Worm (Caenorhabditis elegans) whole organism, L4 larva: ENCODE results near the gene F13D11.4.

Source experiments
- F37D6.2 ChIP-seq: sonication (generic microtip); optimal IDR thresholded peaks from 2 replicates; lab custom pipeline; 2016; ENCODE audit warnings: mild to moderate bottlenecking, missing genetic modification characterization, missing compliant biosample characterization
- F44E2.7 ChIP-seq: fragments of 200-800 bp; sonication (Bioruptor generic); IDR thresholded peaks from 2 replicates; pipeline ENCODE4 v2.1.2; 2022; ENCODE audit warnings: missing genetic modification characterization, missing compliant biosample characterization
- F49E8.2 ChIP-seq: sonication (generic microtip); optimal IDR thresholded peaks from 2 replicates; lab custom pipeline; 2016; ENCODE audit warnings: missing compliant biosample characterization, mild to moderate bottlenecking, missing genetic modification characterization, borderline replicate concordance
- R02D3.7 ChIP-seq: fragments of 150-350 bp; sonication (generic microtip); optimal IDR thresholded peaks from 3 replicates; lab custom pipeline; 2014; ENCODE audit warnings: missing biosample characterization, missing genetic modification characterization
- T20F7.1 ChIP-seq: fragments of 200-800 bp; sonication (Bioruptor generic); optimal IDR thresholded peaks from 2 replicates; lab custom pipeline; 2018; ENCODE audit warnings: mild to moderate bottlenecking, missing genetic modification characterization, missing compliant biosample characterization
- ZK546.5 ChIP-seq, 2 experiments: sonication (generic microtip); optimal IDR thresholded peaks; 2 replicates each; lab custom pipeline; 2017; ENCODE audit warnings: missing biosample characterization in 2 of 2, missing genetic modification characterization in 2 of 2
- arid-1 ChIP-seq: fragments of 200-800 bp; sonication (Bioruptor generic); conservative IDR thresholded peaks from 2 replicates; pipeline ENCODE4 v1.3.6; 2022; ENCODE audit warnings: missing genetic modification reagents, missing genetic modification characterization, missing compliant biosample characterization
- ceh-32 ChIP-seq: sonication (generic microtip); optimal IDR thresholded peaks from 2 replicates; lab custom pipeline; 2016; ENCODE audit warnings: mild to moderate bottlenecking, missing genetic modification characterization, missing compliant biosample characterization; ENCODE audit not compliant: poor library complexity
- ceh-44 ChIP-seq: fragments of 200-800 bp; sonication (Bioruptor generic); IDR thresholded peaks from 2 replicates; pipeline ENCODE4 v1.3.6; 2022; ENCODE audit warnings: missing genetic modification reagents, missing genetic modification characterization, missing compliant biosample characterization
- ceh-62 ChIP-seq: sonication (generic microtip); optimal IDR thresholded peaks from 2 replicates; lab custom pipeline; 2017; ENCODE audit warnings: missing biosample characterization, missing genetic modification characterization
- dmd-8 ChIP-seq: fragments of 200-800 bp; sonication (Bioruptor generic); IDR thresholded peaks from 2 replicates; pipeline ENCODE4 v1.3.6; 2022; ENCODE audit warnings: missing genetic modification characterization, missing compliant biosample characterization
- dmd-9 ChIP-seq: fragments of 200-800 bp; sonication (Bioruptor generic); IDR thresholded peaks from 2 replicates; pipeline ENCODE4 v1.3.6; 2022; ENCODE audit warnings: missing genetic modification reagents, missing genetic modification characterization, missing compliant biosample characterization
- dpl-1 ChIP-seq: fragments of 150-350 bp; optimal IDR thresholded peaks from 2 replicates; lab custom pipeline; 2014; ENCODE audit warnings: missing biosample characterization, missing genetic modification reagents, missing genetic modification characterization
- duxl-1 ChIP-seq: sonication (generic microtip); optimal IDR thresholded peaks from 2 replicates; lab custom pipeline; 2016; ENCODE audit warnings: mild to moderate bottlenecking, missing genetic modification characterization, moderate library complexity, missing compliant biosample characterization; ENCODE audit not compliant: poor library complexity
- egl-27 ChIP-seq: sonication (generic microtip); optimal IDR thresholded peaks from 3 replicates; lab custom pipeline; 2017; ENCODE audit warnings: missing biosample characterization, missing genetic modification reagents, missing genetic modification characterization
- fkh-10 ChIP-seq: fragments of 150-350 bp; optimal IDR thresholded peaks from 2 replicates; lab custom pipeline; 2014; ENCODE audit warnings: missing biosample characterization, missing genetic modification reagents, missing genetic modification characterization
- fos-1 ChIP-seq: fragments of 150-350 bp; optimal IDR thresholded peaks from 2 replicates; lab custom pipeline; 2014; ENCODE audit warnings: missing biosample characterization, missing genetic modification characterization
- gei-8 ChIP-seq: fragments of 200-800 bp; sonication (Bioruptor generic); optimal IDR thresholded peaks from 2 replicates; lab custom pipeline; 2018; ENCODE audit warnings: mild to moderate bottlenecking, missing genetic modification characterization, missing compliant biosample characterization
- hif-1 ChIP-seq, 2 experiments: sonication (generic microtip); optimal IDR thresholded peaks; 2 replicates each; lab custom pipeline; 2016 to 2017; ENCODE audit warnings: missing compliant biosample characterization in 2 of 2, missing genetic modification characterization in 2 of 2, missing genetic modification reagents in 2 of 2, missing genotype in 2 of 2, mild to moderate bottlenecking in 1 of 2
- hlh-30 ChIP-seq: sonication (generic microtip); optimal IDR thresholded peaks from 2 replicates; lab custom pipeline; 2017; ENCODE audit warnings: antibody characterized with exemption, mild to moderate bottlenecking, missing genetic modification characterization, missing compliant biosample characterization; ENCODE audit not compliant: insufficient read depth
- hmg-1.1 ChIP-seq: fragments of 200-800 bp; sonication (Bioruptor generic); IDR thresholded peaks from 2 replicates; pipeline ENCODE4 v1.3.6; 2022; ENCODE audit warnings: missing genetic modification reagents, missing genetic modification characterization, missing compliant biosample characterization
- lin-1 ChIP-seq: fragments of 200-800 bp; sonication (Bioruptor generic); IDR thresholded peaks from 2 replicates; pipeline ENCODE4 v1.3.6; 2022; ENCODE audit warnings: missing genetic modification reagents, missing genetic modification characterization, missing compliant biosample characterization
- lin-15B ChIP-seq: fragments of 150-350 bp; sonication (generic microtip); optimal IDR thresholded peaks from 3 replicates; lab custom pipeline; 2014; ENCODE audit warnings: missing biosample characterization, missing genetic modification characterization
- lir-3 ChIP-seq: sonication (generic microtip); optimal IDR thresholded peaks from 2 replicates; lab custom pipeline; 2016; ENCODE audit warnings: mild to moderate bottlenecking, missing genetic modification characterization, missing compliant biosample characterization
- madf-5 ChIP-seq, 2 experiments: fragments of 200-800 bp; sonication (Bioruptor generic); IDR thresholded peaks; 2 replicates each; pipeline ENCODE4 v1.3.6; 2022; ENCODE audit warnings: missing compliant biosample characterization in 2 of 2, missing genetic modification characterization in 2 of 2
- madf-9 ChIP-seq: fragments of 200-800 bp; sonication (Bioruptor generic); conservative IDR thresholded peaks from 2 replicates; pipeline ENCODE4 v1.3.6; 2022; ENCODE audit warnings: missing genetic modification reagents, missing genetic modification characterization, missing compliant biosample characterization
- mdl-1 ChIP-seq, 2 experiments: fragments of 150-350 bp in 1 of 2; sonication (generic microtip) in 1 of 2; optimal IDR thresholded peaks; 2 replicates each; lab custom pipeline; 2014 to 2017; ENCODE audit warnings: missing biosample characterization in 2 of 2, missing genetic modification characterization in 2 of 2
- mes-2 ChIP-seq: sonication (generic microtip); optimal IDR thresholded peaks from 2 replicates; lab custom pipeline; 2016; ENCODE audit warnings: missing genotype, mild to moderate bottlenecking, missing genetic modification characterization, missing compliant biosample characterization; ENCODE audit not compliant: poor library complexity, severe bottlenecking
- nhr-102 ChIP-seq: sonication (generic microtip); optimal IDR thresholded peaks from 2 replicates; lab custom pipeline; 2016; ENCODE audit warnings: mild to moderate bottlenecking, missing genetic modification characterization, moderate library complexity, missing compliant biosample characterization
- nhr-11 ChIP-seq: fragments of 150-350 bp; optimal IDR thresholded peaks from 2 replicates; lab custom pipeline; 2014; ENCODE audit warnings: missing biosample characterization, missing genetic modification characterization
- nhr-111 ChIP-seq: fragments of 200-800 bp; sonication (Bioruptor generic); optimal IDR thresholded peaks from 2 replicates; lab custom pipeline; 2018; ENCODE audit warnings: mild to moderate bottlenecking, missing genetic modification characterization, missing compliant biosample characterization
- nhr-237 ChIP-seq: sonication (generic microtip); optimal IDR thresholded peaks from 2 replicates; lab custom pipeline; 2017; ENCODE audit warnings: missing biosample characterization, missing genetic modification characterization
- nhr-25 ChIP-seq: sonication (generic microtip); optimal IDR thresholded peaks from 2 replicates; lab custom pipeline; 2017; ENCODE audit warnings: missing genetic modification characterization, mild to moderate bottlenecking, missing compliant biosample characterization, antibody characterized with exemption, moderate library complexity, borderline replicate concordance; ENCODE audit not compliant: insufficient read depth
- nhr-41 ChIP-seq: fragments of 200-800 bp; sonication (Bioruptor generic); IDR thresholded peaks from 2 replicates; pipeline ENCODE4 v1.3.6; 2022; ENCODE audit warnings: missing genetic modification reagents, missing genetic modification characterization, missing compliant biosample characterization
- nhr-42 ChIP-seq: fragments of 200-800 bp; sonication (Bioruptor generic); IDR thresholded peaks from 2 replicates; pipeline ENCODE4 v1.3.6; 2022; ENCODE audit warnings: missing genetic modification characterization, missing compliant biosample characterization
- nhr-6 ChIP-seq: fragments of 150-350 bp; optimal IDR thresholded peaks from 2 replicates; lab custom pipeline; 2014; ENCODE audit warnings: missing biosample characterization, missing genetic modification characterization
- pha-4 ChIP-seq, 2 experiments: fragments of 150-350 bp in 1 of 2; fragments of 200-800 bp in 1 of 2; sonication (Bioruptor generic) in 1 of 2; IDR thresholded peaks in 1 of 2; optimal IDR thresholded peaks in 1 of 2; 2 replicates each; pipeline versions ENCODE4 v1.3.6 to Lab custom; 2014 to 2022; ENCODE audit warnings: missing genetic modification characterization in 2 of 2, missing genetic modification reagents in 2 of 2, missing biosample characterization in 1 of 2, missing compliant biosample characterization in 1 of 2
- pqm-1 ChIP-seq: sonication (generic microtip); optimal IDR thresholded peaks from 2 replicates; lab custom pipeline; 2017; ENCODE audit warnings: missing biosample characterization, missing genetic modification characterization
- saeg-2 ChIP-seq: fragments of 200-800 bp; sonication (Bioruptor generic); IDR thresholded peaks from 2 replicates; pipeline ENCODE4 v1.3.6; 2022; ENCODE audit warnings: missing genetic modification reagents, missing genetic modification characterization, missing compliant biosample characterization
- snpc-1.2 ChIP-seq: fragments of 200-800 bp; sonication (Bioruptor generic); IDR thresholded peaks from 2 replicates; pipeline ENCODE4 v1.3.6; 2022; ENCODE audit warnings: missing genetic modification reagents, missing genetic modification characterization, missing compliant biosample characterization
- spr-3 ChIP-seq: fragments of 200-800 bp; sonication (Bioruptor generic); optimal IDR thresholded peaks from 2 replicates; lab custom pipeline; 2018; ENCODE audit warnings: mild to moderate bottlenecking, missing genetic modification characterization, missing compliant biosample characterization
- tag-97 ChIP-seq: fragments of 200-800 bp; sonication (Bioruptor generic); IDR thresholded peaks from 2 replicates; pipeline ENCODE4 v1.3.6; 2022; ENCODE audit warnings: missing genetic modification characterization, missing compliant biosample characterization
- tra-1 ChIP-seq: fragments of 200-800 bp; sonication (Bioruptor generic); IDR thresholded peaks from 2 replicates; pipeline ENCODE4 v1.3.6; 2022; ENCODE audit warnings: missing genetic modification reagents, missing genetic modification characterization, missing compliant biosample characterization
- unc-130 ChIP-seq: sonication (generic microtip); optimal IDR thresholded peaks from 2 replicates; lab custom pipeline; 2016; ENCODE audit warnings: missing genetic modification reagents, missing genetic modification characterization, missing compliant biosample characterization
- unc-39 ChIP-seq: sonication (generic microtip); optimal IDR thresholded peaks from 2 replicates; lab custom pipeline; 2017; ENCODE audit warnings: missing biosample characterization, missing genetic modification characterization
- unc-62 ChIP-seq, 3 experiments: fragments of 150-350 bp in 1 of 3; sonication (generic microtip); optimal IDR thresholded peaks in 2 of 3; peaks in 1 of 3; 1 replicate in 1 of 3; 2 replicates in 2 of 3; lab custom pipeline; 2014 to 2017; ENCODE audit warnings: missing biosample characterization in 3 of 3, missing genetic modification characterization in 3 of 3, missing genetic modification reagents in 3 of 3, missing genotype in 1 of 3
- vab-7 ChIP-seq: fragments of 200-800 bp; sonication (Bioruptor generic); IDR thresholded peaks from 2 replicates; pipeline ENCODE4 v1.3.6; 2022; ENCODE audit warnings: missing genetic modification reagents, missing genetic modification characterization, missing compliant biosample characterization
- zfp-2 ChIP-seq: sonication (generic microtip); optimal IDR thresholded peaks from 2 replicates; lab custom pipeline; 2016; ENCODE audit warnings: mild to moderate bottlenecking, missing genetic modification characterization, missing compliant biosample characterization
- ztf-7 ChIP-seq: fragments of 150-350 bp; optimal IDR thresholded peaks from 2 replicates; lab custom pipeline; 2014; ENCODE audit warnings: missing biosample characterization, missing genetic modification characterization

Gene F13D11.4

ce11 chrX:5782153-5782552 lies 52.5 kb downstream of the F13D11.4 start, which contains the start of gene gakh-1 (continued):
- TF ChIP-seq saeg-2 (GFP tag; lab: Robert Waterston, UW) = no peak
- no peak for TF ChIP-seq tag-97 (GFP tag; lab: Robert Waterston, UW)
- no peak for TF ChIP-seq dmd-9 (GFP tag; lab: Robert Waterston, UW)
- TF ChIP-seq ceh-44 = no peak
- peak; percentile 11 for TF ChIP-seq ztf-7 (tag; lab: Kevin White, UChicago)
- TF ChIP-seq nhr-111 (GFP tag; lab: Kevin White, UChicago) = no peak
- no peak for TF ChIP-seq F44E2.7 (GFP tag; lab: Robert Waterston, UW)
- TF ChIP-seq arid-1 = no peak
- TF ChIP-seq madf-9 (GFP tag; lab: Robert Waterston, UW) = no peak
- TF ChIP-seq dmd-8 (GFP tag; lab: Robert Waterston, UW) = no peak
- no peak for TF ChIP-seq zfp-2 (tag; lab: Kevin White, UChicago)
- TF ChIP-seq mes-2 (tag; lab: Kevin White, UChicago) = peak; percentile 72
- no peak for TF ChIP-seq unc-39 (tag; lab: Kevin White, UChicago)
- TF ChIP-seq dpl-1 (GFP tag; lab: Kevin White, UChicago) = peak; percentile 59
- no peak for TF ChIP-seq duxl-1 (tag; lab: Kevin White, UChicago)
- TF ChIP-seq pha-4 (GFP tag; IDR thresholded peaks at IDR 0.05; lab: Robert Waterston, UW) = peak; percentile 28; the same call in 1 of the 2 replicates
- no peak for TF ChIP-seq pha-4 (tag; optimal IDR thresholded peaks at IDR 0.05; lab: Kevin White, UChicago)
- peak; percentile 54 for TF ChIP-seq nhr-102 (tag; lab: Kevin White, UChicago)
- no peak for TF ChIP-seq tra-1
- TF ChIP-seq madf-5 (GFP tag; IDR thresholded peaks at IDR 0.05; lab: Robert Waterston, UW) = no peak
- TF ChIP-seq ceh-62 (tag; lab: Kevin White, UChicago) = no peak
- no peak for TF ChIP-seq pqm-1 (tag; lab: Kevin White, UChicago)
- no peak for TF ChIP-seq nhr-41 (GFP tag; lab: Robert Waterston, UW)
- peak; percentile 13 for TF ChIP-seq spr-3 (GFP tag; lab: Kevin White, UChicago)
- peak; percentile 63 for TF ChIP-seq hlh-30
- TF ChIP-seq mdl-1 (tag; optimal IDR thresholded peaks at IDR 0.05; lab: Kevin White, UChicago) = no peak
- no peak for TF ChIP-seq ceh-32
- no peak for TF ChIP-seq nhr-237
- TF ChIP-seq R02D3.7 (tag; lab: Kevin White, UChicago) = no peak
- TF ChIP-seq nhr-11 (tag; lab: Kevin White, UChicago) = no peak
- no peak for TF ChIP-seq snpc-1.2 (GFP tag; lab: Robert Waterston, UW)
- peak; percentile 52 for TF ChIP-seq T20F7.1 (GFP tag; lab: Kevin White, UChicago)
- TF ChIP-seq hif-1 (tag; optimal IDR thresholded peaks at IDR 0.05; lab: Kevin White, UChicago) = no peak
- TF ChIP-seq fkh-10 = no peak
- TF ChIP-seq vab-7 = no peak
- TF ChIP-seq F49E8.2 (tag; lab: Kevin White, UChicago) = no peak
- TF ChIP-seq unc-62 (GFP tag; optimal IDR thresholded peaks at IDR 0.05 in 1 of 2; lab: Kevin White, UChicago) = peak in 1 of 2 experiments; percentile 30
- TF ChIP-seq unc-62 (tag; optimal IDR thresholded peaks at IDR 0.05; lab: Kevin White, UChicago) = no peak
- peak; percentile 20 for TF ChIP-seq F37D6.2 (tag; lab: Kevin White, UChicago)
- TF ChIP-seq lin-1 = peak; percentile 48; the same call in 1 of the 2 replicates
- 0 out of 2 replicates have a peak, but pooled peaks have one; percentile 18 for TF ChIP-seq nhr-42 (GFP tag; lab: Robert Waterston, UW)
- no peak for TF ChIP-seq fos-1 (tag; lab: Kevin White, UChicago)
- TF ChIP-seq ZK546.5 (tag; optimal IDR thresholded peaks at IDR 0.05; lab: Kevin White, UChicago) = no peak
- no peak for TF ChIP-seq nhr-25
- peak; percentile 39 for TF ChIP-seq nhr-6
- no peak for TF ChIP-seq lin-15B (tag; lab: Kevin White, UChicago)
- TF ChIP-seq hmg-1.1 = peak; percentile 61
- no peak for TF ChIP-seq unc-130 (GFP tag; lab: Kevin White, UChicago)
- TF ChIP-seq egl-27 (tag; lab: Kevin White, UChicago) = no peak
- TF ChIP-seq gei-8 (GFP tag; lab: Kevin White, UChicago) = no peak
- no peak for TF ChIP-seq lir-3 (tag; lab: Kevin White, UChicago)
